Fruit fly (Drosophila melanogaster) whole organism, embryonic: ENCODE results near the gene Blm.

Source experiments
- B-H2 ChIP-seq: fragments of 200-800 bp; sonication (Bioruptor generic); optimal IDR thresholded peaks from 2 replicates; lab custom pipeline; 2018; ENCODE audit warnings: missing biosample characterization, mild to moderate bottlenecking, missing genetic modification characterization
- CG10147 ChIP-seq: fragments of 200-800 bp; sonication (Bioruptor generic); optimal IDR thresholded peaks from 2 replicates; lab custom pipeline; 2019; ENCODE audit warnings: missing biosample characterization, mild to moderate bottlenecking, missing genetic modification characterization, moderate library complexity
- CG11085 ChIP-seq: fragments of 200-800 bp; sonication (Bioruptor generic); IDR thresholded peaks from 2 replicates; pipeline ENCODE4 v1.3.6; 2022; ENCODE audit warnings: missing biosample characterization, missing genetic modification characterization
- CG12236 ChIP-seq: fragments of 200-800 bp; sonication (Bioruptor generic); optimal IDR thresholded peaks from 2 replicates; lab custom pipeline; 2016; ENCODE audit warnings: missing biosample characterization, missing genetic modification characterization
- CG1647 ChIP-seq: fragments of 200-800 bp; sonication (Bioruptor generic); optimal IDR thresholded peaks from 3 replicates; lab custom pipeline; 2016; ENCODE audit warnings: missing biosample characterization, missing genetic modification characterization
- CG17328 ChIP-seq: fragments of 200-800 bp; sonication (Bioruptor generic); IDR thresholded peaks from 2 replicates; pipeline ENCODE4 v1.3.6; 2022; ENCODE audit warnings: missing biosample characterization, missing genetic modification characterization
- CG17802 ChIP-seq: fragments of 200-800 bp; sonication (Bioruptor generic); optimal IDR thresholded peaks from 2 replicates; lab custom pipeline; 2018; ENCODE audit warnings: missing biosample characterization, mild to moderate bottlenecking, missing genetic modification characterization, moderate library complexity
- CG18599 ChIP-seq: fragments of 200-800 bp; sonication (Bioruptor generic); optimal IDR thresholded peaks from 3 replicates; lab custom pipeline; 2017; ENCODE audit warnings: missing biosample characterization, missing genetic modification characterization, mild to moderate bottlenecking, moderate library complexity, missing genetic modification reagents
- CG18764 ChIP-seq: fragments of 200-800 bp; sonication (Bioruptor generic); optimal IDR thresholded peaks from 3 replicates; lab custom pipeline; 2016; ENCODE audit warnings: missing biosample characterization, missing genetic modification characterization
- CG2120 ChIP-seq: fragments of 200-800 bp; sonication (Bioruptor generic); optimal IDR thresholded peaks from 3 replicates; lab custom pipeline; 2016; ENCODE audit warnings: missing biosample characterization, missing genetic modification characterization
- CG2202 ChIP-seq: fragments of 200-800 bp; sonication (Bioruptor generic); optimal IDR thresholded peaks from 2 replicates; lab custom pipeline; 2018; ENCODE audit warnings: missing biosample characterization, mild to moderate bottlenecking, missing genetic modification characterization
- CG2875 ChIP-seq: fragments of 200-800 bp; sonication (Bioruptor generic); optimal IDR thresholded peaks from 2 replicates; lab custom pipeline; 2017; ENCODE audit warnings: missing biosample characterization, mild to moderate bottlenecking, missing genetic modification characterization, missing genetic modification reagents
- CG4328 ChIP-seq: fragments of 200-800 bp; sonication (Bioruptor generic); optimal IDR thresholded peaks from 3 replicates; lab custom pipeline; 2017; ENCODE audit warnings: missing biosample characterization, missing genetic modification reagents, missing genetic modification characterization
- CG4617 ChIP-seq: fragments of 200-800 bp; sonication (Bioruptor generic); optimal IDR thresholded peaks from 3 replicates; lab custom pipeline; 2016; ENCODE audit warnings: missing biosample characterization, missing genetic modification characterization, borderline replicate concordance
- CG5245 ChIP-seq: fragments of 200-800 bp; sonication (Bioruptor generic); optimal IDR thresholded peaks from 3 replicates; lab custom pipeline; 2016; ENCODE audit warnings: missing biosample characterization, missing genetic modification characterization
- CG6765 ChIP-seq: fragments of 200-800 bp; sonication (Bioruptor generic); optimal IDR thresholded peaks from 3 replicates; lab custom pipeline; 2017; ENCODE audit warnings: missing biosample characterization, mild to moderate bottlenecking, missing genetic modification characterization
- CG7556 ChIP-seq: fragments of 200-800 bp; sonication (Bioruptor generic); optimal IDR thresholded peaks from 2 replicates; lab custom pipeline; 2017; ENCODE audit warnings: missing biosample characterization, mild to moderate bottlenecking, missing genetic modification characterization
- CG7786 ChIP-seq: fragments of 200-800 bp; sonication (Bioruptor generic); optimal IDR thresholded peaks from 2 replicates; lab custom pipeline; 2016; ENCODE audit warnings: missing biosample characterization, missing genetic modification characterization
- CG7928 ChIP-seq: fragments of 200-800 bp; sonication (Bioruptor generic); optimal IDR thresholded peaks from 2 replicates; lab custom pipeline; 2017; ENCODE audit warnings: missing biosample characterization, mild to moderate bottlenecking, missing genetic modification characterization
- CG9609 ChIP-seq: fragments of 200-800 bp; sonication (Bioruptor generic); optimal IDR thresholded peaks from 3 replicates; lab custom pipeline; 2016; ENCODE audit warnings: missing biosample characterization, missing genetic modification characterization
- CkIIα-i1 ChIP-seq: fragments of 200-800 bp; sonication (Bioruptor generic); IDR thresholded peaks from 2 replicates; pipeline ENCODE4 v1.3.6; 2022; ENCODE audit warnings: missing biosample characterization, missing genetic modification characterization
- CrebB ChIP-seq: fragments of 200-800 bp; sonication (Bioruptor generic); optimal IDR thresholded peaks from 3 replicates; lab custom pipeline; 2018; ENCODE audit warnings: missing biosample characterization, mild to moderate bottlenecking, missing genetic modification characterization
- Dbx ChIP-seq: fragments of 200-800 bp; sonication (Bioruptor generic); IDR thresholded peaks from 3 replicates; pipeline ENCODE4 v1.3.6; 2022; ENCODE audit warnings: missing biosample characterization, missing genetic modification characterization
- Drgx ChIP-seq: fragments of 200-800 bp; sonication (Bioruptor generic); IDR thresholded peaks from 2 replicates; pipeline ENCODE4 v1.3.6; 2022; ENCODE audit warnings: missing biosample characterization, missing genetic modification characterization
- Ets65A ChIP-seq: fragments of 200-800 bp; sonication (Bioruptor generic); peaks from one replicate; lab custom pipeline; 2016; ENCODE audit warnings: missing biosample characterization, missing genetic modification characterization
- Fer3 ChIP-seq: fragments of 200-800 bp; sonication (Bioruptor generic); optimal IDR thresholded peaks from 2 replicates; lab custom pipeline; 2018; ENCODE audit warnings: missing biosample characterization, mild to moderate bottlenecking, missing genetic modification characterization, moderate library complexity
- Hmx ChIP-seq: fragments of 200-800 bp; sonication (Bioruptor generic); optimal IDR thresholded peaks from 2 replicates; lab custom pipeline; 2016; ENCODE audit warnings: missing biosample characterization, missing genetic modification characterization
- Mad ChIP-seq: fragments of 200-800 bp; sonication (Bioruptor generic); optimal IDR thresholded peaks from 2 replicates; lab custom pipeline; 2016; ENCODE audit warnings: missing biosample characterization, missing genetic modification characterization
- Myb ChIP-seq: fragments of 200-800 bp; sonication (Bioruptor generic); optimal IDR thresholded peaks from 2 replicates; lab custom pipeline; 2016; ENCODE audit warnings: missing biosample characterization, missing genetic modification characterization
- Nf-YA ChIP-seq: fragments of 200-800 bp; sonication (Bioruptor generic); IDR thresholded peaks from 2 replicates; pipeline ENCODE4 v1.3.6; 2022; ENCODE audit warnings: missing biosample characterization, missing genetic modification characterization
- Xbp1 ChIP-seq: fragments of 200-800 bp; sonication (Bioruptor generic); optimal IDR thresholded peaks from 3 replicates; lab custom pipeline; 2016; ENCODE audit warnings: missing biosample characterization, mild to moderate bottlenecking, missing genetic modification characterization
- ac ChIP-seq: fragments of 200-800 bp; sonication (Bioruptor generic); optimal IDR thresholded peaks from 3 replicates; lab custom pipeline; 2017; ENCODE audit warnings: missing biosample characterization, mild to moderate bottlenecking, missing genetic modification characterization
- cad ChIP-seq: fragments of >200 bp; optimal IDR thresholded peaks from 2 replicates; lab custom pipeline; 2017; ENCODE audit warnings: missing biosample characterization, missing genetic modification characterization
- cwo ChIP-seq: fragments of 200-800 bp; sonication (Bioruptor generic); optimal IDR thresholded peaks from 3 replicates; lab custom pipeline; 2017; ENCODE audit warnings: missing biosample characterization, missing genetic modification characterization, mild to moderate bottlenecking, moderate library complexity, missing genetic modification reagents
- dati ChIP-seq: fragments of 200-800 bp; sonication (Bioruptor generic); IDR thresholded peaks from 2 replicates; pipeline ENCODE4 v1.3.6; 2022; ENCODE audit warnings: missing biosample characterization, missing genetic modification characterization
- hb ChIP-seq: fragments of 200-800 bp; sonication (Bioruptor generic); IDR thresholded peaks from 3 replicates; pipeline ENCODE4 v1.3.6; 2022; ENCODE audit warnings: missing biosample characterization, missing genetic modification characterization; ENCODE audit not compliant: partially characterized antibody
- hkb ChIP-seq, 2 experiments: fragments of 200-800 bp in 1 of 2; fragments of >200 bp in 1 of 2; sonication (Bioruptor generic) in 1 of 2; IDR thresholded peaks in 1 of 2; optimal IDR thresholded peaks in 1 of 2; 2 replicates each; pipeline versions ENCODE4 v1.3.6 to Lab custom; 2017 to 2022; ENCODE audit warnings: missing biosample characterization in 1 of 2, missing genetic modification characterization in 1 of 2
- ind ChIP-seq: fragments of 200-800 bp; sonication (Bioruptor generic); optimal IDR thresholded peaks from 3 replicates; lab custom pipeline; 2016; ENCODE audit warnings: missing biosample characterization, missing genetic modification characterization
- inv ChIP-seq: fragments of 200-800 bp; sonication (Bioruptor generic); IDR thresholded peaks from 2 replicates; pipeline ENCODE4 v1.3.6; 2022; ENCODE audit warnings: missing biosample characterization, missing genetic modification characterization; ENCODE audit not compliant: partially characterized antibody
- kni ChIP-seq: fragments of 200-800 bp; sonication (Bioruptor generic); optimal IDR thresholded peaks from 3 replicates; lab custom pipeline; 2017; ENCODE audit warnings: mild to moderate bottlenecking, missing biosample characterization, missing genetic modification reagents, missing genetic modification characterization
- pan ChIP-seq, 4 experiments: fragments of >200 bp in 3 of 4; fragments of 200-800 bp in 1 of 4; sonication (Bioruptor generic) in 1 of 4; optimal IDR thresholded peaks in 3 of 4; IDR thresholded peaks in 1 of 4; 2 replicates each; pipeline versions ENCODE4 v1.3.6 to Lab custom; 2017 to 2022; ENCODE audit warnings: missing biosample characterization in 2 of 4, missing genetic modification characterization in 2 of 4, mixed read lengths in 1 of 4
- pb ChIP-seq: fragments of 200-800 bp; sonication (Bioruptor generic); optimal IDR thresholded peaks from 3 replicates; lab custom pipeline; 2016; ENCODE audit warnings: missing biosample characterization, missing genetic modification characterization
- pfk ChIP-seq: fragments of 200-800 bp; sonication (Bioruptor generic); optimal IDR thresholded peaks from 2 replicates; lab custom pipeline; 2018; ENCODE audit warnings: missing biosample characterization, mild to moderate bottlenecking, missing genetic modification characterization, moderate library complexity
- pros ChIP-seq: fragments of 200-800 bp; sonication (Bioruptor generic); optimal IDR thresholded peaks from 3 replicates; lab custom pipeline; 2019; ENCODE audit warnings: missing biosample characterization, mild to moderate bottlenecking, missing genetic modification characterization, moderate library complexity
- sens ChIP-seq: fragments of 200-800 bp; sonication (Bioruptor generic); peaks from one replicate; lab custom pipeline; 2016; ENCODE audit warnings: missing biosample characterization, missing genetic modification characterization
- tap ChIP-seq: fragments of 200-800 bp; optimal IDR thresholded peaks from 3 replicates; lab custom pipeline; 2019; ENCODE audit warnings: missing biosample characterization, mild to moderate bottlenecking, missing genetic modification characterization, moderate library complexity
- tio ChIP-seq: fragments of 200-800 bp; sonication (Bioruptor generic); optimal IDR thresholded peaks from 2 replicates; lab custom pipeline; 2017; ENCODE audit warnings: missing biosample characterization, missing genetic modification characterization, inconsistent platforms
- tup ChIP-seq: fragments of 200-800 bp; sonication (Bioruptor generic); optimal IDR thresholded peaks from 2 replicates; lab custom pipeline; 2016; ENCODE audit warnings: missing biosample characterization, mild to moderate bottlenecking, missing genetic modification characterization, moderate library complexity
- usp ChIP-seq: fragments of >200 bp; optimal IDR thresholded peaks from 2 replicates; lab custom pipeline; 2017; ENCODE audit warnings: missing biosample characterization, missing genetic modification characterization
- wdn ChIP-seq: fragments of 200-800 bp; sonication (Bioruptor generic); IDR thresholded peaks from 2 replicates; pipeline ENCODE4 v1.3.6; 2022; ENCODE audit warnings: missing biosample characterization, missing genetic modification characterization

The Blm gene

DNA sequence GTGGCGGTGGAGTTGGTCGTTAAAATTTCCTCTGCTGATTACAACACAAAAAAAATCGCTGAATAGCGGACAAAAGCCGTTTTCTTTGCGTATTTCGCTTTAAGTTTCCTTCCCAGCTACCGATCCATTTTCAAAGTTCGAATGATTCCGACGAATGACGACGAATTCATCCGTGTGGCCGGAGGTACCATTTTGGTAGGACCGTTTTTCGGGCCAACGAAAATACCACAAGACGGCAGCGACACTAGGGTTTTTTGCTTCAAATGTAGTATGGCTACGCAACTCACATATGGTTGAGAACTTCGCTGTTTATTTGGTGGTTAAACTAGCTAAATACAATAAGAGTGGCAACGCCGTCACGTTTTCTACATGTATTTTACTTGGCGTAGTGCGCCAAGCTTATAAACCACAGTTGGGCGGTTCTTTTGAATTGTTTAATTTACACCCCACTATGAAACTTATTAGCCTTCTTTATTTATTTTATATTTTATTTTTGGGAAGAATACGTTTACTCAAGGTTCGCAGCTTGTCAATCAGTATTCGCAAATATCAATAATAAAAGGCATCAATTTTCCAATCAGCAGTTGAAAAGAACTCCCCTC lies 22.8 kb upstream of the Blm start, which contains the start of gene Lk6 (continued):
- TF ChIP-seq CG4328 (GFP tag; lab: Kevin White, UChicago) (peak; percentile 63), B-H2 (GFP tag; lab: Kevin White, UChicago) (peak; percentile 57), tap (tag; lab: Kevin White, UChicago) (no peak), Ets65A (GFP tag; lab: Kevin White, UChicago) (peak; percentile 92), Myb (GFP tag; lab: Kevin White, UChicago) (peak; percentile 82), CG7786 (GFP tag; lab: Kevin White, UChicago) (peak; percentile 44), hb (GFP tag; lab: Robert Waterston, UW) (no peak), tio (no peak), CG1647 (GFP tag; lab: Kevin White, UChicago) (peak; percentile 5), pros (GFP tag; lab: Kevin White, UChicago) (no peak), pan (optimal IDR thresholded peaks at IDR 0.05; lab: Kevin White, UChicago) (no peak), pan (GFP tag; optimal IDR thresholded peaks at IDR 0.05 in 1 of 2, IDR thresholded peaks at IDR 0.05 in 1 of 2) (no peak), Fer3 (peak; percentile 3), Nf-YA (GFP tag; lab: Robert Waterston, UW) (no peak), cad (GFP tag; lab: Kevin White, UChicago) (no peak), ac (GFP tag; lab: Kevin White, UChicago) (no peak), tup (GFP tag; lab: Kevin White, UChicago) (no peak), CG7556 (GFP tag; lab: Kevin White, UChicago) (peak; percentile 25), CG18764 (GFP tag; lab: Kevin White, UChicago) (peak; percentile 38), CG4617 (GFP tag; lab: Kevin White, UChicago) (peak; percentile 15), pb (GFP tag; lab: Kevin White, UChicago) (no peak), CG9609 (GFP tag; lab: Kevin White, UChicago) (peak; percentile 44), Xbp1 (peak; percentile 28), CG11085 (no peak), CG7928 (peak; percentile 53), CG2202 (tag; lab: Kevin White, UChicago) (peak; percentile 35), wdn (GFP tag; lab: Robert Waterston, UW) (no peak), Drgx (GFP tag; lab: Robert Waterston, UW) (no peak), CG10147 (GFP tag; lab: Kevin White, UChicago) (peak; percentile 62), cwo (GFP tag; lab: Kevin White, UChicago) (peak; percentile 10), CG5245 (GFP tag; lab: Kevin White, UChicago) (no peak), Dbx (GFP tag; lab: Robert Waterston, UW) (no peak), dati (GFP tag; lab: Robert Waterston, UW) (no peak), CG12236 (GFP tag; lab: Kevin White, UChicago) (no peak), sens (GFP tag; lab: Kevin White, UChicago) (peak; percentile 72), CG6765 (GFP tag; lab: Kevin White, UChicago) (peak; percentile 81), CG2120 (GFP tag; lab: Kevin White, UChicago) (peak; percentile 27), Hmx (GFP tag; lab: Kevin White, UChicago) (no peak), CG2875 (GFP tag; lab: Kevin White, UChicago) (peak; percentile 27), CrebB (peak; percentile 83), CkIIα-i1 (no peak), usp (GFP tag; lab: Kevin White, UChicago) (no peak), hkb (optimal IDR thresholded peaks at IDR 0.05; lab: Kevin White, UChicago) (peak; percentile 84), hkb (GFP tag; IDR thresholded peaks at IDR 0.05; lab: Robert Waterston, UW) (no peak), kni (GFP tag; lab: Kevin White, UChicago) (no peak), pfk (GFP tag; lab: Kevin White, UChicago) (peak; percentile 43), CG17328 (GFP tag; lab: Robert Waterston, UW) (no peak), CG18599 (GFP tag; lab: Kevin White, UChicago) (peak; percentile 77), CG17802 (tag; lab: Kevin White, UChicago) (no peak), ind (GFP tag; lab: Kevin White, UChicago) (no peak), inv (no peak), Mad (GFP tag; lab: Kevin White, UChicago) (peak; percentile 60)
